Fruit fly (Drosophila melanogaster) whole organism, embryonic: ENCODE data around the gene Mical.

Experiments used
- Abd-B ChIP-seq: fragments of 200-800 bp; sonication (Bioruptor generic); optimal IDR thresholded peaks from 2 replicates; lab custom pipeline; 2018; ENCODE audit warnings: missing biosample characterization, mild to moderate bottlenecking, missing genetic modification characterization, moderate library complexity
- Ada2b ChIP-seq: fragments of 200-800 bp; sonication (Bioruptor generic); IDR thresholded peaks from 2 replicates; pipeline ENCODE4 v1.3.6; 2022; ENCODE audit warnings: missing biosample characterization, missing genetic modification characterization
- Aef1 ChIP-seq: fragments of 200-800 bp; sonication (Bioruptor generic); IDR thresholded peaks from 3 replicates; pipeline ENCODE4 v1.3.6; 2022; ENCODE audit warnings: missing biosample characterization, missing genetic modification characterization
- B-H2 ChIP-seq: fragments of 200-800 bp; sonication (Bioruptor generic); optimal IDR thresholded peaks from 2 replicates; lab custom pipeline; 2018; ENCODE audit warnings: missing biosample characterization, mild to moderate bottlenecking, missing genetic modification characterization
- CG11695 ChIP-seq: fragments of 200-800 bp; sonication (Bioruptor generic); IDR thresholded peaks from 3 replicates; pipeline ENCODE4 v1.3.6; 2022; ENCODE audit warnings: missing biosample characterization, missing genetic modification characterization
- CG13424 ChIP-seq: fragments of 200-800 bp; sonication (Bioruptor generic); optimal IDR thresholded peaks from 2 replicates; lab custom pipeline; 2019; ENCODE audit warnings: missing biosample characterization, mild to moderate bottlenecking, missing genetic modification characterization, moderate library complexity
- CG1602 ChIP-seq: fragments of 200-800 bp; sonication (Bioruptor generic); optimal IDR thresholded peaks from 3 replicates; lab custom pipeline; 2016; ENCODE audit warnings: missing biosample characterization, missing genetic modification characterization
- CG1603 ChIP-seq: fragments of 200-800 bp; sonication (Bioruptor generic); optimal IDR thresholded peaks from 2 replicates; lab custom pipeline; 2019; ENCODE audit warnings: missing biosample characterization, mild to moderate bottlenecking, missing genetic modification characterization, moderate library complexity
- CG17359 ChIP-seq: fragments of 200-800 bp; sonication (Bioruptor generic); optimal IDR thresholded peaks from 3 replicates; lab custom pipeline; 2018; ENCODE audit warnings: missing biosample characterization, mild to moderate bottlenecking, missing genetic modification characterization, moderate library complexity
- CG17361 ChIP-seq: fragments of 200-800 bp; sonication (Bioruptor generic); IDR thresholded peaks from 3 replicates; pipeline ENCODE4 v1.3.6; 2022; ENCODE audit warnings: missing biosample characterization, missing genetic modification characterization
- CG1832 ChIP-seq: fragments of 200-800 bp; sonication (Bioruptor generic); optimal IDR thresholded peaks from 2 replicates; lab custom pipeline; 2017; ENCODE audit warnings: missing biosample characterization, mild to moderate bottlenecking, missing genetic modification characterization, inconsistent platforms
- CG18764 ChIP-seq: fragments of 200-800 bp; sonication (Bioruptor generic); optimal IDR thresholded peaks from 3 replicates; lab custom pipeline; 2016; ENCODE audit warnings: missing biosample characterization, missing genetic modification characterization
- CG3163 ChIP-seq: fragments of 200-800 bp; sonication (Bioruptor generic); optimal IDR thresholded peaks from 3 replicates; lab custom pipeline; 2016; ENCODE audit warnings: missing biosample characterization, missing genetic modification characterization
- CG43689 ChIP-seq: fragments of 200-800 bp; sonication (Bioruptor generic); IDR thresholded peaks from 2 replicates; pipeline ENCODE4 v1.3.6; 2022; ENCODE audit warnings: missing biosample characterization, missing genetic modification characterization
- CG4820 ChIP-seq: fragments of 200-800 bp; sonication (Bioruptor generic); optimal IDR thresholded peaks from 3 replicates; lab custom pipeline; 2016; ENCODE audit warnings: missing biosample characterization, missing genetic modification characterization
- CG7745 ChIP-seq: fragments of 200-800 bp; sonication (Bioruptor generic); optimal IDR thresholded peaks from 2 replicates; lab custom pipeline; 2018; ENCODE audit warnings: missing biosample characterization, mild to moderate bottlenecking, missing genetic modification characterization, moderate library complexity
- CG8388 ChIP-seq: fragments of 200-800 bp; sonication (Bioruptor generic); optimal IDR thresholded peaks from 2 replicates; lab custom pipeline; 2019; ENCODE audit warnings: missing biosample characterization, mild to moderate bottlenecking, missing genetic modification characterization, moderate library complexity
- Eip74EF ChIP-seq, 2 experiments: fragments of 200-800 bp in 1 of 2; fragments of >200 bp in 1 of 2; sonication (Bioruptor generic) in 1 of 2; optimal IDR thresholded peaks; 2 replicates each; lab custom pipeline; 2017 to 2019; ENCODE audit warnings: missing biosample characterization in 2 of 2, missing genetic modification characterization in 2 of 2, mild to moderate bottlenecking in 1 of 2, moderate library complexity in 1 of 2
- H2.0 ChIP-seq: fragments of 200-800 bp; sonication (Bioruptor generic); IDR thresholded peaks from 2 replicates; pipeline ENCODE4 v1.3.6; 2022; ENCODE audit warnings: missing biosample characterization, missing genetic modification characterization
- HLH4C ChIP-seq: fragments of 200-800 bp; sonication (Bioruptor generic); IDR thresholded peaks from 3 replicates; pipeline ENCODE4 v1.3.6; 2022; ENCODE audit warnings: missing biosample characterization, missing genetic modification characterization; ENCODE audit not compliant: partially characterized antibody
- HLH54F ChIP-seq: fragments of 200-800 bp; sonication (Bioruptor generic); optimal IDR thresholded peaks from 3 replicates; lab custom pipeline; 2016; ENCODE audit warnings: missing biosample characterization, missing genetic modification characterization
- Hr51 ChIP-seq, 2 experiments: fragments of 200-800 bp; sonication (Bioruptor generic); optimal IDR thresholded peaks; 2 replicates in 1 of 2; 3 replicates in 1 of 2; lab custom pipeline; 2016 to 2018; ENCODE audit warnings: missing biosample characterization in 2 of 2, missing genetic modification characterization in 2 of 2, mild to moderate bottlenecking in 1 of 2, moderate library complexity in 1 of 2
- Neu2 ChIP-seq: fragments of 200-800 bp; sonication (Bioruptor generic); optimal IDR thresholded peaks from 3 replicates; lab custom pipeline; 2016; ENCODE audit warnings: missing biosample characterization, missing genetic modification characterization, borderline replicate concordance
- Opbp ChIP-seq: fragments of 200-800 bp; sonication (Bioruptor generic); IDR thresholded peaks from 3 replicates; pipeline ENCODE4 v1.3.6; 2022; ENCODE audit warnings: missing biosample characterization, missing genetic modification characterization; ENCODE audit not compliant: partially characterized antibody
- Sox102F ChIP-seq: fragments of 200-800 bp; sonication (Bioruptor generic); optimal IDR thresholded peaks from 2 replicates; lab custom pipeline; 2018; ENCODE audit warnings: missing biosample characterization, mild to moderate bottlenecking, missing genetic modification characterization, moderate library complexity
- Ssrp ChIP-seq: fragments of 200-800 bp; sonication (Bioruptor generic); optimal IDR thresholded peaks from 2 replicates; lab custom pipeline; 2018; ENCODE audit warnings: missing biosample characterization, mild to moderate bottlenecking, missing genetic modification characterization, moderate library complexity
- Trl ChIP-seq, 3 experiments: fragments of >200 bp in 2 of 3; fragments of 200-800 bp in 1 of 3; sonication (Bioruptor generic) in 1 of 3; optimal IDR thresholded peaks; 2 replicates in 1 of 3; 3 replicates in 2 of 3; lab custom pipeline; 2016 to 2017; ENCODE audit warnings: missing biosample characterization in 1 of 3, missing genetic modification characterization in 1 of 3
- Xbp1 ChIP-seq: fragments of 200-800 bp; sonication (Bioruptor generic); optimal IDR thresholded peaks from 3 replicates; lab custom pipeline; 2016; ENCODE audit warnings: missing biosample characterization, mild to moderate bottlenecking, missing genetic modification characterization
- ara ChIP-seq: fragments of 200-800 bp; sonication (Bioruptor generic); IDR thresholded peaks from 2 replicates; pipeline ENCODE4 v1.3.6; 2022; ENCODE audit warnings: missing biosample characterization, missing genetic modification characterization
- bsh ChIP-seq, 2 experiments: fragments of 200-800 bp; sonication (Bioruptor generic); optimal IDR thresholded peaks; 2 replicates each; lab custom pipeline; 2017 to 2018; ENCODE audit warnings: mild to moderate bottlenecking in 2 of 2, missing biosample characterization in 2 of 2, missing genetic modification characterization in 2 of 2, moderate library complexity in 1 of 2
- chinmo ChIP-seq: fragments of 200-800 bp; sonication (Bioruptor generic); IDR thresholded peaks from 4 replicates; pipeline ENCODE4 v1.3.6; 2022; ENCODE audit warnings: missing biosample characterization, missing genetic modification characterization; ENCODE audit not compliant: partially characterized antibody
- ci ChIP-seq: fragments of 200-800 bp; sonication (Bioruptor generic); IDR thresholded peaks from 3 replicates; pipeline ENCODE4 v1.3.6; 2022; ENCODE audit warnings: missing biosample characterization, missing genetic modification characterization
- dati ChIP-seq: fragments of 200-800 bp; sonication (Bioruptor generic); IDR thresholded peaks from 2 replicates; pipeline ENCODE4 v1.3.6; 2022; ENCODE audit warnings: missing biosample characterization, missing genetic modification characterization
- dm ChIP-seq: fragments of 200-800 bp; sonication (Bioruptor generic); optimal IDR thresholded peaks from 3 replicates; lab custom pipeline; 2016; ENCODE audit warnings: missing biosample characterization, missing genetic modification characterization
- dpn ChIP-seq, 2 experiments: fragments of 200-800 bp; sonication (Bioruptor generic); optimal IDR thresholded peaks; 3 replicates each; lab custom pipeline; 2016; ENCODE audit warnings: missing biosample characterization in 2 of 2, missing genetic modification characterization in 2 of 2
- gce ChIP-seq: fragments of 200-800 bp; sonication (Bioruptor generic); IDR thresholded peaks from 3 replicates; pipeline ENCODE4 v1.3.6; 2022; ENCODE audit warnings: missing biosample characterization, missing genetic modification characterization
- gem ChIP-seq: fragments of 200-800 bp; sonication (Bioruptor generic); optimal IDR thresholded peaks from 2 replicates; lab custom pipeline; 2019; ENCODE audit warnings: missing biosample characterization, mild to moderate bottlenecking, missing genetic modification characterization, moderate library complexity
- hth ChIP-seq: fragments of >200 bp; optimal IDR thresholded peaks from 2 replicates; lab custom pipeline; 2017; ENCODE audit warnings: inconsistent platforms
- kni ChIP-seq: fragments of 200-800 bp; sonication (Bioruptor generic); optimal IDR thresholded peaks from 3 replicates; lab custom pipeline; 2017; ENCODE audit warnings: mild to moderate bottlenecking, missing biosample characterization, missing genetic modification reagents, missing genetic modification characterization
- phol ChIP-seq: fragments of 200-800 bp; sonication (Bioruptor generic); optimal IDR thresholded peaks from 3 replicates; lab custom pipeline; 2018; ENCODE audit warnings: missing biosample characterization, mild to moderate bottlenecking, missing genetic modification characterization, moderate library complexity
- pnt ChIP-seq: fragments of 200-800 bp; sonication (Bioruptor generic); optimal IDR thresholded peaks from 3 replicates; lab custom pipeline; 2016; ENCODE audit warnings: missing biosample characterization, missing genetic modification characterization
- ranshi ChIP-seq: fragments of 200-800 bp; sonication (Bioruptor generic); IDR thresholded peaks from 2 replicates; pipeline ENCODE4 v1.3.6; 2022; ENCODE audit warnings: missing biosample characterization, missing genetic modification characterization
- scrt ChIP-seq: fragments of 200-800 bp; sonication (Bioruptor generic); optimal IDR thresholded peaks from 2 replicates; lab custom pipeline; 2018; ENCODE audit warnings: missing biosample characterization, mild to moderate bottlenecking, missing genetic modification characterization, moderate library complexity
- slbo ChIP-seq: fragments of 200-800 bp; sonication (Bioruptor generic); IDR thresholded peaks from 2 replicates; pipeline ENCODE4 v1.3.6; 2022; ENCODE audit warnings: missing biosample characterization, missing genetic modification characterization
- tx ChIP-seq: fragments of 200-800 bp; sonication (Bioruptor generic); optimal IDR thresholded peaks from 2 replicates; lab custom pipeline; 2016; ENCODE audit warnings: missing biosample characterization, missing genetic modification characterization
- z ChIP-seq: fragments of 200-800 bp; sonication (Bioruptor generic); IDR thresholded peaks from 3 replicates; pipeline ENCODE4 v1.3.6; 2022; ENCODE audit warnings: missing biosample characterization, missing genetic modification characterization
- zfh1 ChIP-seq: fragments of 200-800 bp; sonication (Bioruptor generic); IDR thresholded peaks from 3 replicates; pipeline ENCODE4 v1.3.6; 2022; ENCODE audit warnings: missing biosample characterization, missing genetic modification characterization

Mical gene

dm6 chr3R:10079267-10079987 lies 36.7 kb upstream of the Mical start (continued):
- peak in 1 of 2 experiments; percentile 50 for TF ChIP-seq bsh (GFP tag; optimal IDR thresholded peaks at IDR 0.05; lab: Kevin White, UChicago)
- peak; percentile 45 for TF ChIP-seq CG17359 (tag; lab: Kevin White, UChicago)
- TF ChIP-seq CG1603 (tag; lab: Kevin White, UChicago), result peak; percentile 59
- TF ChIP-seq dm (GFP tag; lab: Kevin White, UChicago), result no peak
- TF ChIP-seq Abd-B (GFP tag; lab: Kevin White, UChicago), result peak; percentile 6
- TF ChIP-seq CG1832 (GFP tag; lab: Kevin White, UChicago), result peak; percentile 58
- no peak for TF ChIP-seq B-H2 (GFP tag; lab: Kevin White, UChicago)
- 0 out of 3 replicates have a peak, but pooled peaks have one; percentile 45 for TF ChIP-seq CG17361 (GFP tag; lab: Robert Waterston, UW)
- peak; percentile 8 for TF ChIP-seq CG13424 (tag; lab: Kevin White, UChicago)
- no peak for TF ChIP-seq scrt (GFP tag; lab: Kevin White, UChicago)
- peak in 1 of 2 experiments; percentile 51 for TF ChIP-seq Hr51 (GFP tag; optimal IDR thresholded peaks at IDR 0.05; lab: Kevin White, UChicago)
- 0 out of 3 replicates have a peak, but pooled peaks have one; percentile 11 for TF ChIP-seq gce (GFP tag; lab: Robert Waterston, UW)
- peak; percentile 72; the same call in 2 of the 4 replicates for TF ChIP-seq chinmo (GFP tag; lab: Robert Waterston, UW)
- TF ChIP-seq HLH54F (GFP tag; lab: Kevin White, UChicago), result no peak
- TF ChIP-seq ara (GFP tag; lab: Robert Waterston, UW), result no peak
- TF ChIP-seq Neu2 (GFP tag; lab: Kevin White, UChicago), result peak; percentile 3
- TF ChIP-seq kni (GFP tag; lab: Kevin White, UChicago), result no peak
- peak; percentile 25 for TF ChIP-seq Ssrp (tag; lab: Kevin White, UChicago)
- TF ChIP-seq ci (GFP tag; lab: Robert Waterston, UW), result peak; percentile 79; the same call in 2 of the 3 replicates
- peak; percentile 9 for TF ChIP-seq CG18764 (GFP tag; lab: Kevin White, UChicago)
- TF ChIP-seq CG3163 (GFP tag; lab: Kevin White, UChicago), result no peak
- 0 out of 3 replicates have a peak, but pooled peaks have one; percentile 35 for TF ChIP-seq CG11695 (GFP tag; lab: Robert Waterston, UW)
- no peak for TF ChIP-seq dati (GFP tag; lab: Robert Waterston, UW)
- no peak for TF ChIP-seq HLH4C (GFP tag; lab: Robert Waterston, UW)
- peak; percentile 34; the same call in 1 of the 2 replicates for TF ChIP-seq Ada2b
- TF ChIP-seq CG1602 (GFP tag; lab: Kevin White, UChicago), result peak; percentile 18
- TF ChIP-seq CG7745 (tag; lab: Kevin White, UChicago), result no peak
- TF ChIP-seq zfh1, result peak; percentile 40; the same call in 1 of the 3 replicates
- peak; percentile 58 for TF ChIP-seq slbo (GFP tag; lab: Robert Waterston, UW)
- 0 out of 2 replicates have a peak, but pooled peaks have one; percentile 6 for TF ChIP-seq CG43689 (GFP tag; lab: Robert Waterston, UW)
- TF ChIP-seq Sox102F, result peak; percentile 73
- TF ChIP-seq gem (tag; lab: Kevin White, UChicago), result peak; percentile 62
- peak in 1 of 2 experiments; percentile 4 for TF ChIP-seq dpn (GFP tag; optimal IDR thresholded peaks at IDR 0.05; lab: Kevin White, UChicago)
- no peak for TF ChIP-seq Opbp (GFP tag; lab: Robert Waterston, UW)
- TF ChIP-seq phol (tag; lab: Kevin White, UChicago), result peak; percentile 42
- TF ChIP-seq tx (GFP tag; lab: Kevin White, UChicago), result peak; percentile 8
- peak in 1 of 2 experiments; percentile 9 for TF ChIP-seq Eip74EF (GFP tag; optimal IDR thresholded peaks at IDR 0.05; lab: Kevin White, UChicago)
- TF ChIP-seq ranshi (GFP tag; lab: Robert Waterston, UW), result peak; percentile 40; the same call in 1 of the 2 replicates
- peak; percentile 34 for TF ChIP-seq CG8388 (GFP tag; lab: Kevin White, UChicago)
- TF ChIP-seq H2.0 (GFP tag; lab: Robert Waterston, UW), result peak; percentile 35; the same call in 1 of the 2 replicates
- no peak for TF ChIP-seq z (GFP tag; lab: Robert Waterston, UW)
- peak; percentile 15 for TF ChIP-seq CG4820 (GFP tag; lab: Kevin White, UChicago)
- peak; percentile 28 for TF ChIP-seq Xbp1 (GFP tag; lab: Kevin White, UChicago)
- TF ChIP-seq Trl (optimal IDR thresholded peaks at IDR 0.05; lab: Kevin White, UChicago), result peak; percentile 55 to 64
- TF ChIP-seq Trl (GFP tag; optimal IDR thresholded peaks at IDR 0.05; lab: Kevin White, UChicago), result peak; percentile 28
- peak; percentile 26; the same call in 1 of the 3 replicates for TF ChIP-seq Aef1 (GFP tag; lab: Robert Waterston, UW)
- no peak for TF ChIP-seq pnt
- no peak for TF ChIP-seq hth (lab: Kevin White, UChicago)
